Fruit fly (Drosophila melanogaster) whole organism, embryonic: Measurements from ENCODE around the gene dpy.

ENCODE experiments used
- CG1602 ChIP-seq: fragments of 200-800 bp; sonication (Bioruptor generic); optimal IDR thresholded peaks from 3 replicates; lab custom pipeline; 2016; ENCODE audit warnings: missing biosample characterization, missing genetic modification characterization
- CG2199 ChIP-seq: fragments of 200-800 bp; sonication (Bioruptor generic); IDR thresholded peaks from 3 replicates; pipeline ENCODE4 v1.3.6; 2022; ENCODE audit warnings: missing biosample characterization, missing genetic modification characterization
- D19A ChIP-seq: fragments of 200-800 bp; optimal IDR thresholded peaks from 3 replicates; lab custom pipeline; 2019; ENCODE audit warnings: missing biosample characterization, mild to moderate bottlenecking, missing genetic modification characterization, moderate library complexity
- Dip3 ChIP-seq: fragments of 200-800 bp; sonication (Bioruptor generic); optimal IDR thresholded peaks from 3 replicates; lab custom pipeline; 2016; ENCODE audit warnings: missing biosample characterization, missing genetic modification characterization
- ab ChIP-seq: fragments of 200-800 bp; sonication (Bioruptor generic); optimal IDR thresholded peaks from 2 replicates; lab custom pipeline; 2016; ENCODE audit warnings: missing biosample characterization, missing genetic modification characterization
- zf30C ChIP-seq: fragments of 200-800 bp; sonication (Bioruptor generic); optimal IDR thresholded peaks from 3 replicates; lab custom pipeline; 2018; ENCODE audit warnings: missing biosample characterization, mild to moderate bottlenecking, missing genetic modification characterization

- TF ChIP-seq D19A (tag; lab: Kevin White, UChicago) (no peak), ab (no peak), Dip3 (GFP tag; lab: Kevin White, UChicago) (no peak), CG2199 (no peak), zf30C (no peak), CG1602 (GFP tag; lab: Kevin White, UChicago) (no peak)
Observed at dm6 chr2L:4626994-4627393, 12.9 kb upstream of the dpy start.
